Fruit fly (Drosophila melanogaster) whole organism, pupa: Measurements from ENCODE around the gene CG6659.

Source experiments
- CG10348 ChIP-seq: fragments of 200-800 bp; sonication (Bioruptor generic); IDR thresholded peaks from 2 replicates; pipeline ENCODE4 v1.3.6; 2022; ENCODE audit warnings: missing biosample characterization, missing genetic modification characterization
- CG15710 ChIP-seq: fragments of 200-800 bp; sonication (Bioruptor generic); optimal IDR thresholded peaks from 2 replicates; lab custom pipeline; 2018; ENCODE audit warnings: missing biosample characterization, mild to moderate bottlenecking, missing genetic modification characterization, moderate library complexity
- CG34367 ChIP-seq: fragments of 200-800 bp; sonication (Bioruptor generic); optimal IDR thresholded peaks from 2 replicates; lab custom pipeline; 2018; ENCODE audit warnings: missing biosample characterization, mild to moderate bottlenecking, missing genetic modification characterization
- EcR ChIP-seq: fragments of 200-800 bp; sonication (Bioruptor generic); optimal IDR thresholded peaks from 3 replicates; lab custom pipeline; 2019; ENCODE audit warnings: missing biosample characterization, missing genetic modification characterization, mild to moderate bottlenecking, moderate library complexity, missing genetic modification reagents
- Pif1A ChIP-seq: fragments of 200-800 bp; sonication (Bioruptor generic); optimal IDR thresholded peaks from 3 replicates; lab custom pipeline; 2016; ENCODE audit warnings: missing biosample characterization, missing genetic modification characterization
- Snoo ChIP-seq: fragments of 200-800 bp; sonication (Bioruptor generic); optimal IDR thresholded peaks from 3 replicates; lab custom pipeline; 2017; ENCODE audit warnings: missing biosample characterization, mild to moderate bottlenecking, missing genetic modification characterization, inconsistent platforms
- fd96Ca ChIP-seq: fragments of 200-800 bp; sonication (Bioruptor generic); IDR thresholded peaks from 3 replicates; pipeline ENCODE4 v1.3.6; 2022; ENCODE audit warnings: missing biosample characterization, missing genetic modification characterization

- TF ChIP-seq CG34367: no peak
- TF ChIP-seq EcR: no peak
- TF ChIP-seq fd96Ca (GFP tag; lab: Robert Waterston, UW): no peak
- no peak for TF ChIP-seq CG10348 (GFP tag; lab: Robert Waterston, UW)
- TF ChIP-seq CG15710 (tag; lab: Kevin White, UChicago): no peak
- no peak for TF ChIP-seq Pif1A (GFP tag; lab: Kevin White, UChicago)
- no peak for TF ChIP-seq Snoo
Observed at dm6 chrX:18672900-18673529, 15.9 kb upstream of the CG6659 start.
